Worm (Caenorhabditis elegans): ENCODE results near the gene E02H4.8.

- TF ChIP-seq T22C8.4 (GFP tag; IDR thresholded peaks at IDR 0.05) (no peak), flt-1 (GFP tag; IDR thresholded peaks at IDR 0.05) (no peak), ztf-29 (GFP tag; IDR thresholded peaks at IDR 0.05) (no peak), cog-1 (tag; optimal IDR thresholded peaks at IDR 0.05) (no peak)
Observed at ce11 chrX:14214520-14215023, 48.8 kb downstream of the E02H4.8 start, which contains the start of gene K06G5.1.
